Fruit fly (Drosophila melanogaster): ENCODE results near the gene CG15484.
A peak's percentile ranks its signal among the peaks of the same experiment; 100 is the strongest.

Gene CG15484

dm6 chr2L:12721794-12722315, 14.3 kb upstream of the CG15484 start, which contains the start of gene Pih1D1 (continued):
- TF ChIP-seq CG2678 (tag; optimal IDR thresholded peaks at IDR 0.05) (peak; percentile 97), slou (GFP tag; optimal IDR thresholded peaks at IDR 0.05) (peak; percentile 97), HLH4C (GFP tag; IDR thresholded peaks at IDR 0.05; ENCODE audit: partially characterized antibody) (no peak), Lim3 (GFP tag; IDR thresholded peaks at IDR 0.05) (peak; percentile 91), YL-1 (GFP tag; optimal IDR thresholded peaks at IDR 0.05) (peak; percentile 81), Lhr (GFP tag; optimal IDR thresholded peaks at IDR 0.05) (peak; percentile 96), CG5245 (GFP tag; optimal IDR thresholded peaks at IDR 0.05) (peak; percentile 89), CoRest (tag; optimal IDR thresholded peaks at IDR 0.05) (peak; percentile 98), CG32767 (GFP tag; IDR thresholded peaks at IDR 0.05) (peak; percentile 91), tx (GFP tag; optimal IDR thresholded peaks at IDR 0.05) (peak; percentile 93), Abd-B (GFP tag; optimal IDR thresholded peaks at IDR 0.05) (peak; percentile 97), CG6683 (GFP tag; optimal IDR thresholded peaks at IDR 0.05) (peak; percentile 80), CG7556 (GFP tag; optimal IDR thresholded peaks at IDR 0.05) (peak; percentile 93), danr (GFP tag; IDR thresholded peaks at IDR 0.05) (peak; percentile 93), HHEX (GFP tag; optimal IDR thresholded peaks at IDR 0.05) (peak; percentile 94), corto (GFP tag; optimal IDR thresholded peaks at IDR 0.05) (peak; percentile 53), salm (tag; optimal IDR thresholded peaks at IDR 0.05) (peak; percentile 62), eve (GFP tag; optimal IDR thresholded peaks at IDR 0.05) (peak in 1 of 2 experiments; percentile 63), z (GFP tag; IDR thresholded peaks at IDR 0.05) (0 out of 3 replicates have a peak, but pooled peaks have one; percentile 36), fu2 (GFP tag; optimal IDR thresholded peaks at IDR 0.05) (peak; percentile 94), CG31441 (GFP tag; IDR thresholded peaks at IDR 0.05) (no peak; the same call in 1 of the 2 replicates), Dad (GFP tag; optimal IDR thresholded peaks at IDR 0.05) (peak; percentile 79), D19A (tag; optimal IDR thresholded peaks at IDR 0.05) (peak; percentile 91), ato (GFP tag; IDR thresholded peaks at IDR 0.05; ENCODE audit: partially characterized antibody) (no peak), CG9215 (GFP tag; IDR thresholded peaks at IDR 0.05) (peak; percentile 96), H2.0 (GFP tag; IDR thresholded peaks at IDR 0.05) (peak; percentile 92), B-H2 (GFP tag; optimal IDR thresholded peaks at IDR 0.05) (peak; percentile 85), onecut (GFP tag; IDR thresholded peaks at IDR 0.05) (peak; percentile 82), Bdp1 (GFP tag; optimal IDR thresholded peaks at IDR 0.05) (peak; percentile 81), CG4424 (GFP tag; optimal IDR thresholded peaks at IDR 0.05) (peak; percentile 97), Adf1 (GFP tag; IDR thresholded peaks at IDR 0.05) (peak; percentile 73), Hr78 (GFP tag; optimal IDR thresholded peaks at IDR 0.05) (no peak), pita (GFP tag; optimal IDR thresholded peaks at IDR 0.05) (no peak), Side (GFP tag; optimal IDR thresholded peaks at IDR 0.05) (peak; percentile 86), mam (GFP tag; optimal IDR thresholded peaks at IDR 0.05) (peak; percentile 96), Pdp1 (GFP tag; optimal IDR thresholded peaks at IDR 0.05) (peak; percentile 88 to 95), lbe (GFP tag; optimal IDR thresholded peaks at IDR 0.05) (no peak), dm (GFP tag; optimal IDR thresholded peaks at IDR 0.05) (peak; percentile 88), CG2116 (GFP tag; optimal IDR thresholded peaks at IDR 0.05) (peak; percentile 80), CG33557 (GFP tag; optimal IDR thresholded peaks at IDR 0.05) (peak; percentile 91), Myb (GFP tag; optimal IDR thresholded peaks at IDR 0.05) (peak; percentile 76), klu (GFP tag; IDR thresholded peaks at IDR 0.05) (peak; percentile 97), CG12071 (GFP tag; optimal IDR thresholded peaks at IDR 0.05) (peak; percentile 83), MTF-1 (GFP tag; optimal IDR thresholded peaks at IDR 0.05; ENCODE audit: borderline replicate concordance) (peak; percentile 57), CG12744 (GFP tag; optimal IDR thresholded peaks at IDR 0.05) (peak; percentile 91), CG10209 (GFP tag; optimal IDR thresholded peaks at IDR 0.05) (peak; percentile 95), Ets65A (GFP tag) (peak; percentile 99), lilli (GFP tag; optimal IDR thresholded peaks at IDR 0.05) (peak; percentile 95), Stat92E (GFP tag; optimal IDR thresholded peaks at IDR 0.05) (peak in 1 of 3 experiments; percentile 76), tin (GFP tag; optimal IDR thresholded peaks at IDR 0.05) (peak; percentile 95)

Data from whole organism, embryonic.